Worm (Caenorhabditis elegans) whole organism, mixed stage, embryonic: ENCODE data around the gene arx-5.

ENCODE experiments used
- elt-1 ChIP-seq: sonication (generic microtip); optimal IDR thresholded peaks from 2 replicates; lab custom pipeline; 2017; ENCODE audit warnings: missing genetic modification characterization, mild to moderate bottlenecking, missing compliant biosample characterization, antibody characterized with exemption, moderate library complexity, borderline replicate concordance; ENCODE audit not compliant: insufficient read depth
- nhr-237 ChIP-seq: fragments of 150-350 bp; optimal IDR thresholded peaks from 2 replicates; lab custom pipeline; 2014; ENCODE audit warnings: missing biosample characterization, missing genetic modification characterization

DNA sequence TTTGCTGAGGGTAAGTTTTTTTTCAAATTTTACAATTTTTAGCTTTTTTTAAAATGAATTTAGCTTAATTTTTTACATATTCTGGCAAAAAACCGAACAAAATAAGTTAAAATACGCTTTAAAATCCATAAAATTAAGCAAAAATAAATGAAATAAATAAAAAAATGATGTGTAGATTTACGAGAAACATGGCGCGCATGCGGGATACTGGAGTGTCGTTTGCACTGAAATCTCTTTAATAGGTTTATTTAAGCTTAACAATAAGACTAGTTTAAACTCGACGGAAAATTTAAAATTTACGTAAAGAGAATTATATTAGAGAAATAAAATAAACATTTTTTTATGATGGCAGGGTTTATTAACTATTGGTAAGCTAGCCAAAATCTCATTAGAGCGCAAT lies 3.4 kb upstream of the arx-5 start:
- TF ChIP-seq nhr-237 (tag; lab: Kevin White, UChicago) (no peak), elt-1 (tag; lab: Kevin White, UChicago) (no peak)
